Fruit fly (Drosophila melanogaster) whole organism, wandering third instar larva: ENCODE measurements around the gene CG4613.
A peak's percentile ranks its signal among the peaks of the same experiment; 100 is the strongest.

Source experiments
- CG9705 ChIP-seq: fragments of 200-800 bp; sonication (Bioruptor generic); optimal IDR thresholded peaks from 2 replicates; lab custom pipeline; 2018; ENCODE audit warnings: missing biosample characterization, mild to moderate bottlenecking, missing genetic modification characterization
- CrebA ChIP-seq: fragments of 200-800 bp; sonication (Bioruptor generic); optimal IDR thresholded peaks from 2 replicates; lab custom pipeline; 2016; ENCODE audit warnings: missing biosample characterization, mild to moderate bottlenecking, missing genetic modification characterization, borderline replicate concordance
- Dfd ChIP-seq: fragments of >200 bp; optimal IDR thresholded peaks from 2 replicates; lab custom pipeline; 2017; ENCODE audit warnings: missing biosample characterization, missing genetic modification characterization
- Dif ChIP-seq: fragments of 200-275, 200-300 bp; sonication (Bioruptor generic); optimal IDR thresholded peaks from 2 replicates; lab custom pipeline; 2018; ENCODE audit warnings: missing biosample characterization, missing genetic modification characterization; ENCODE audit not compliant: partially characterized antibody
- GATAd ChIP-seq: sonication (Bioruptor generic); optimal IDR thresholded peaks from 2 replicates; lab custom pipeline; 2016; ENCODE audit warnings: missing biosample characterization, missing genetic modification characterization
- HLH106 ChIP-seq: fragments of 200-800 bp; optimal IDR thresholded peaks from 3 replicates; lab custom pipeline; 2019; ENCODE audit warnings: missing biosample characterization, mild to moderate bottlenecking, missing genetic modification characterization, moderate library complexity
- Hr78 ChIP-seq: fragments of >200 bp; optimal IDR thresholded peaks from 2 replicates; lab custom pipeline; 2017; ENCODE audit warnings: missing biosample characterization, missing genetic modification characterization
- Hr83 ChIP-seq: fragments of 200-300 bp; sonication (Bioruptor generic); optimal IDR thresholded peaks from 2 replicates; lab custom pipeline; 2016; ENCODE audit warnings: missing biosample characterization, mild to moderate bottlenecking, missing genetic modification characterization, moderate library complexity; ENCODE audit not compliant: poor library complexity, severe bottlenecking
- Jra ChIP-seq: sonication (Bioruptor generic); optimal IDR thresholded peaks from 2 replicates; lab custom pipeline; 2016; ENCODE audit warnings: missing biosample characterization, missing genetic modification characterization
- Mio ChIP-seq: sonication (Bioruptor generic); optimal IDR thresholded peaks from 2 replicates; lab custom pipeline; 2016; ENCODE audit warnings: missing biosample characterization, missing genetic modification characterization
- Myc ChIP-seq: fragments of >200 bp; optimal IDR thresholded peaks from 2 replicates; lab custom pipeline; 2017
- N ChIP-seq: fragments of >200 bp; optimal IDR thresholded peaks from 2 replicates; lab custom pipeline; 2018; ENCODE audit warnings: missing biosample characterization, missing external identifiers, missing genetic modification characterization
- OdsH ChIP-seq: fragments of 200-800 bp; sonication (Bioruptor generic); optimal IDR thresholded peaks from 2 replicates; lab custom pipeline; 2016; ENCODE audit warnings: missing biosample characterization, mild to moderate bottlenecking, missing genetic modification characterization
- Rel ChIP-seq, 2 experiments: fragments of 200-800 bp; sonication (Bioruptor generic) in 1 of 2; optimal IDR thresholded peaks; 2 replicates in 1 of 2; 3 replicates in 1 of 2; lab custom pipeline; 2016 to 2019; ENCODE audit warnings: mild to moderate bottlenecking in 2 of 2, missing biosample characterization in 2 of 2, missing genetic modification characterization in 2 of 2, moderate library complexity in 1 of 2
- Sp1 ChIP-seq: fragments of 200-800 bp; sonication (Bioruptor generic); optimal IDR thresholded peaks from 3 replicates; lab custom pipeline; 2019; ENCODE audit warnings: missing biosample characterization, mild to moderate bottlenecking, missing genetic modification characterization, moderate library complexity
- br ChIP-seq: fragments of 200-800 bp; sonication (Bioruptor generic); optimal IDR thresholded peaks from 2 replicates; lab custom pipeline; 2016; ENCODE audit warnings: missing biosample characterization, missing genetic modification characterization
- dmrt93B ChIP-seq: fragments of 200-800 bp; sonication (Bioruptor generic); optimal IDR thresholded peaks from 2 replicates; lab custom pipeline; 2018; ENCODE audit warnings: missing biosample characterization, mild to moderate bottlenecking, missing genetic modification characterization
- dsf ChIP-seq: sonication (Bioruptor generic); optimal IDR thresholded peaks from 2 replicates; lab custom pipeline; 2016; ENCODE audit warnings: missing biosample characterization, missing genetic modification characterization, borderline replicate concordance
- ey ChIP-seq: fragments of 200-800 bp; sonication (Bioruptor generic); optimal IDR thresholded peaks from 2 replicates; lab custom pipeline; 2016; ENCODE audit warnings: missing biosample characterization, missing genetic modification characterization
- foxo ChIP-seq, 2 experiments: fragments of 200-800 bp; sonication (Bioruptor generic); optimal IDR thresholded peaks; 2 replicates in 1 of 2; 3 replicates in 1 of 2; lab custom pipeline; 2016 to 2017; ENCODE audit warnings: missing biosample characterization in 2 of 2, missing genetic modification characterization in 2 of 2
- fru ChIP-seq: fragments of 200-800 bp; sonication (Bioruptor generic); optimal IDR thresholded peaks from 3 replicates; lab custom pipeline; 2016; ENCODE audit warnings: missing biosample characterization, mild to moderate bottlenecking, missing genetic modification characterization
- h ChIP-seq: fragments of 200-800 bp; sonication (Bioruptor generic); optimal IDR thresholded peaks from 3 replicates; lab custom pipeline; 2016; ENCODE audit warnings: missing biosample characterization, mild to moderate bottlenecking, missing genetic modification characterization
- jim ChIP-seq: fragments of 175-275, 200-325 bp; sonication (Bioruptor generic); optimal IDR thresholded peaks from 2 replicates; lab custom pipeline; 2016; ENCODE audit warnings: missing biosample characterization, mild to moderate bottlenecking, missing genetic modification characterization
- lola ChIP-seq: fragments of >200 bp; optimal IDR thresholded peaks from 2 replicates; lab custom pipeline; 2017; ENCODE audit warnings: missing biosample characterization, missing genetic modification characterization
- pan ChIP-seq: fragments of >200 bp; optimal IDR thresholded peaks from 2 replicates; lab custom pipeline; 2017
- psq ChIP-seq: fragments of 200-800 bp; sonication (Bioruptor generic); optimal IDR thresholded peaks from 3 replicates; lab custom pipeline; 2017; ENCODE audit warnings: missing biosample characterization, mild to moderate bottlenecking, missing genetic modification characterization, moderate library complexity
- rgr ChIP-seq: fragments of 200-800 bp; sonication (Bioruptor generic); optimal IDR thresholded peaks from 3 replicates; lab custom pipeline; 2016; ENCODE audit warnings: missing biosample characterization, mild to moderate bottlenecking, missing genetic modification characterization
- sage ChIP-seq: fragments of 200-800 bp; sonication (Bioruptor generic); optimal IDR thresholded peaks from 2 replicates; lab custom pipeline; 2016; ENCODE audit warnings: missing biosample characterization, mild to moderate bottlenecking, missing genetic modification characterization
- usp ChIP-seq: fragments of >200 bp; optimal IDR thresholded peaks from 2 replicates; lab custom pipeline; 2017; ENCODE audit warnings: missing biosample characterization, missing genetic modification characterization
- woc ChIP-seq: sonication (Bioruptor generic); optimal IDR thresholded peaks from 2 replicates; lab custom pipeline; 2016; ENCODE audit warnings: missing biosample characterization, mild to moderate bottlenecking, missing genetic modification characterization

CG4613 gene

DNA sequence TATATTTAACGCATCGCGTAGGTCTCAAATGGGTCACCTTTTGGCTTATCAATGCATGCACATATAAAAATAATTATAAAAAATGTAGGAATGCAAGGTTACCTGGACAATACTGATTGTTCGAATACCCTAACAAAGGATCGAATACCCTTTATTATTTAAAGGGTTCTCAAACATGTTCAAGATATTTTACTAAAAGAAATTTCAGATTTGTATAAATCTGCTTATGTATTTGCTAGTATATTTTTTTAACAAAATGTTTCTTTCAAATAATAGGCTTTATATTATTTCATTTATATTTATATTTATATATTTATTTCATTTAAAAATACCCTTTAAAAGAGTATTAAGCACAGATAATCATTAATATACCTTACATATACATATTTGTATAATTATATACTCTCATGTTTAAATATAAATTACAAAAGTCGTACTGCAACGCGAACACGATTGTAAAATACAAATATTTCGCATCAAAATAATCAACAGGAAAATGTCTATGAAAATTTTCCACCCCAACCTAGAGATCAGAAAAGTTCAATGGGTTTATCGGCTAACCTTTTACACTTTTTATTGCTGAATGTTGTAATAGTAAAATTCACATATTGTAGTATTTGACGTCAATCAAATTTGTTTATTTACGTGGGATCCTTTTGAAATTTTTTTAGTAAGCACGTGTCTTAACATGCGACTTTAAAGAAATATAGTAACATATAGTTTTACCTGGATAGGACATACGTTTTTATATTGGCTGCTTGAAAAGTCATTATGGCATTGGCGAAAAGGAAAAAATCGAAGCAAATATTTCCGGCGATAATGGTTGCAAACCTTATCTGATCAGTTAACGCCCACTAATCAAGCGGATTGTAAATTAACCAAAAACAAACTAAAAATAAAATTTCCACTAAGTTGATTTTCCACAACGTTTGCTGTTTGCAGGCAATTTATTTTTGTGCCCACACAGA lies 35.6 kb upstream of the CG4613 start:
- TF ChIP-seq Sp1 (GFP tag; lab: Kevin White, UChicago), result no peak
- no peak for TF ChIP-seq pan
- TF ChIP-seq HLH106, result peak; percentile 36
- TF ChIP-seq Dfd (GFP tag; lab: Kevin White, UChicago), result no peak
- TF ChIP-seq Hr83, result no peak

DNA sequence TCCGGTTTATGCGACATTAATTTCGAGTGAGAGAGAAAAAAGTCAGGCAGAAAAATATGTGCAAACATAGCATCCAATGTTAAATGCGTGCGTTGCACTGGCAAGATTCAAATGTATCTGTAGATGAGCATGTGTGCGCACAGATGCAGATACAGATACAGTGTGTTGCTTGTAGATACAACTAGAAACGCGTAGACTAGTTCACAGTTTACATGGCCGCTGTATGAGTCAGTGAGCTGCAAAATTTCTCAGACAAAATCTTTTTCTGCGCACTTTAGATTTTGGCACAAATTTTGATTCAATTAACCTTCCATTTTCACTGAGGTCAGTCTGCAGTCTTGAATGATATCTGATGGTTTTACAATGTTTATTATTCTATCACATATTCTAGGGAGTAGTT lies 34.7 kb upstream of the CG4613 start:
- TF ChIP-seq usp (GFP tag; lab: Kevin White, UChicago) (no peak), Hr83 (no peak), lola (no peak), dmrt93B (GFP tag; lab: Kevin White, UChicago) (no peak), psq (GFP tag; lab: Kevin White, UChicago) (no peak)

DNA sequence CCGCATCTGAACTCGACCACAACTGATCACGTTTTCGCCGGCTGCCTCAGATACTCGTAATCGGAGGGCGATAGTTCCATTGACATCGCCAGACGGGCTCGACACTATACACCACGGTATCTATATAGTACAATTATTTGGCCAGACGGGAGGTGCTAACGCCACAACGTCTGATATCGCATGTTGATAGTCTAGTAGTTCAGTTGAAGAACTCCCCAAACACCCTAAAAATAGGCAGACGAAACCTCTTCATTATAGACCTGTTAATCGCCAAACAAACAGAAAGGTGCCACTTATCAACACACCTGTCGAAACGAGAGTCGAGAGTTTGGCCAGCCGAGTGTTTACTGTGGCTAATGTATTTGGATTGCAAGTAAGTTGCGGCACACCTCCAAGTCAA lies 33.6 kb upstream of the CG4613 start:
- TF ChIP-seq GATAd (GFP tag; lab: Kevin White, UChicago) (no peak), dsf (GFP tag; lab: Kevin White, UChicago) (no peak), lola (no peak), Myc (no peak), br (GFP tag; lab: Kevin White, UChicago) (no peak), OdsH (no peak), woc (GFP tag; lab: Kevin White, UChicago) (no peak), CG9705 (GFP tag; lab: Kevin White, UChicago) (no peak), sage (GFP tag; lab: Kevin White, UChicago) (no peak), Jra (no peak), Rel (GFP tag; optimal IDR thresholded peaks at IDR 0.05; lab: Kevin White, UChicago) (no peak), Rel (tag; optimal IDR thresholded peaks at IDR 0.05; lab: Kevin White, UChicago) (no peak), fru (GFP tag; lab: Kevin White, UChicago) (no peak), psq (GFP tag; lab: Kevin White, UChicago) (no peak), foxo (GFP tag; optimal IDR thresholded peaks at IDR 0.05; lab: Kevin White, UChicago) (no peak), Hr78 (GFP tag; lab: Kevin White, UChicago) (no peak)

DNA sequence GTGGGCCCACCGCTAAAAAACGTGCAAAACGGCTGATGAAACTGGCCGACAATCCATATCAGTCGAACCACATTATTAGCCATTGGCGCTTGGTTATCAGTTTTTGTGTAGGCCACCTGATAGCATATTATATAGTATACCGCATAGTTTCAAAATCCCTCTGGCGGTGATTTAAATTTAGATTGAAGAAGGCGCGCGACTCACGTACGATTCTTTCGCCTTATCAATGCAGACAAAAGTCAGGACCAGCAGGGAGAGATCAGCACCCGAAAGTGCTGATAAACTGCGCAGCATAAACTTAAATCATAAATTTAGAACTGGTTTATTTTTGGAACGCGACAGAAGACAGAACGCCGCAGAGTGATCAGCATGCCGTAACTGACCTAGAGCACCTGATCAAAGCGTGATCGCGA lies 32.4 kb upstream of the CG4613 start:
- TF ChIP-seq jim (GFP tag; lab: Kevin White, UChicago) (no peak), Mio (no peak), CrebA (GFP tag; lab: Kevin White, UChicago) (no peak), Rel (GFP tag; optimal IDR thresholded peaks at IDR 0.05; lab: Kevin White, UChicago) (no peak), Rel (tag; optimal IDR thresholded peaks at IDR 0.05; lab: Kevin White, UChicago) (no peak), dsf (GFP tag; lab: Kevin White, UChicago) (no peak), N (GFP tag; lab: Kevin White, UChicago) (no peak), pan (no peak), Hr78 (GFP tag; lab: Kevin White, UChicago) (no peak), fru (GFP tag; lab: Kevin White, UChicago) (no peak)

DNA sequence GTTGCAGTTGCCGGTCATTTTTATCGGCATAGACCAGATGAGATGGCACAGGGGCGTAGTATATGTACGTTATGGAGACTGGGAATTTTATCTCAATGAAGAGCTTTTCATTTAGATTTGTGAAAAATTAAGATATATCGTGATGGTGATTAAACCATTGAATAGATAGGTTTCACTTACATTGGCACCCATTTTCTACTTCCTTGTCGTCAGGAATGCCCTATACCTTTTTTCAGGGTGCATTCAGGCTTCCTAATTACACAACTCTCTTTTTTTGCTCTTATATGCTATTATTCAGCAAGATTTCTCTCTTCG lies 31.4 kb upstream of the CG4613 start:
- TF ChIP-seq fru (GFP tag; lab: Kevin White, UChicago) (peak; percentile 59), CrebA (GFP tag; lab: Kevin White, UChicago) (no peak), Dif (no peak), Rel (GFP tag; optimal IDR thresholded peaks at IDR 0.05; lab: Kevin White, UChicago) (no peak), Rel (tag; optimal IDR thresholded peaks at IDR 0.05; lab: Kevin White, UChicago) (no peak), OdsH (no peak), rgr (GFP tag; lab: Kevin White, UChicago) (peak; percentile 38), Sp1 (GFP tag; lab: Kevin White, UChicago) (peak; percentile 15), h (peak; percentile 42), GATAd (GFP tag; lab: Kevin White, UChicago) (no peak), ey (GFP tag; lab: Kevin White, UChicago) (peak; percentile 55), psq (GFP tag; lab: Kevin White, UChicago) (peak; percentile 10), foxo (GFP tag; optimal IDR thresholded peaks at IDR 0.05; lab: Kevin White, UChicago) (peak in 1 of 2 experiments; percentile 61)
